Fruit fly (Drosophila melanogaster): ENCODE results near the gene Cdk7.

The Cdk7 gene

DNA sequence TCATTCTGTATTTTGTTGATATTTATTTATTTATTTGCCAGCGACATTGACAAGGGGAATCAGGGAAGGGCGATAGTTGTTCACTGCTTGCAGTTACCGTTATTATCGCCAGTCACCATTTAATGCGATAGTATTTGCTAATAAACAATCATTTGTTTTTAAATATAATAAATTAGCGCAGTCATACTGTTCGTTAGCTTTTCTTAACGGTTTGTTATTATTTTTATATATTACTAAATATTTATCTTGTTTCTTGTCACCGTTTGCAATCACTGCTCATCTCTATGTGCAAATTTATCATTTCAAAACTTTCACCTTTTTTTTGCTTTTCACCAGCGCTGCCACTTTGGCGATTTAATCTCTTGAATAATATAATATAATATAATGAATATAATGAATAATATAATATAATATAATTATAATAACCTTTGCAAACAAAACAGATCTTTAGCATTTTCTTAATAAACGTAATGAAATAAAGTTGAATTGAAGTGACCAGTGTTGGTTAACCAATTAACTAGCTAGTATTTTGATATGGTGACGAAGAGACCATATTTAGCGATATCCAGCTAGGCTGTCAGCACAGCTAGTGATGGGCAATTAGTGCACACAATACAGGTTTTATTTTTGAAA is 20.6 kb upstream of the Cdk7 start, which contains the start of the genes CG3309 and XRCC1 (continued):
- TF ChIP-seq salr (GFP tag; optimal IDR thresholded peaks at IDR 0.05), result peak in 1 of 2 experiments; percentile 11
- TF ChIP-seq fkh (GFP tag; optimal IDR thresholded peaks at IDR 0.05), result peak; percentile 60
- TF ChIP-seq lz (GFP tag; optimal IDR thresholded peaks at IDR 0.05), result peak; percentile 33
- TF ChIP-seq CG15336 (GFP tag; IDR thresholded peaks at IDR 0.05), result peak; percentile 40; the same call in 1 of the 2 replicates
- peak; percentile 49 for TF ChIP-seq CG10631 (GFP tag; optimal IDR thresholded peaks at IDR 0.05)
- peak; percentile 5 for TF ChIP-seq Lpt (GFP tag; optimal IDR thresholded peaks at IDR 0.05)
- TF ChIP-seq net (GFP tag; optimal IDR thresholded peaks at IDR 0.05), result peak; percentile 22
- peak; percentile 60 for TF ChIP-seq CG6163 (GFP tag; IDR thresholded peaks at IDR 0.05)
- 0 out of 3 replicates have a peak, but pooled peaks have one; percentile 47 for TF ChIP-seq eg (GFP tag; IDR thresholded peaks at IDR 0.05)
- peak; percentile 35 for TF ChIP-seq cyc (GFP tag; optimal IDR thresholded peaks at IDR 0.05)
- no peak for TF ChIP-seq CG1621 (tag; optimal IDR thresholded peaks at IDR 0.05)
- peak; percentile 98 for TF ChIP-seq Blimp-1 (GFP tag; optimal IDR thresholded peaks at IDR 0.05)
- TF ChIP-seq achi (GFP tag; optimal IDR thresholded peaks at IDR 0.05), result peak; percentile 60
- TF ChIP-seq CG11762 (GFP tag; optimal IDR thresholded peaks at IDR 0.05; ENCODE audit: insufficient read depth), result no peak
- no peak for TF ChIP-seq CG6276 (GFP tag; optimal IDR thresholded peaks at IDR 0.05)
- peak; percentile 23 for TF ChIP-seq CG7368 (GFP tag; optimal IDR thresholded peaks at IDR 0.05)
- TF ChIP-seq Smox (GFP tag; optimal IDR thresholded peaks at IDR 0.05), result peak; percentile 48
- peak; percentile 85 for TF ChIP-seq Eip78C (GFP tag)
- peak; percentile 59 for TF ChIP-seq CG32006 (GFP tag; optimal IDR thresholded peaks at IDR 0.05)
- TF ChIP-seq fd59A (GFP tag; optimal IDR thresholded peaks at IDR 0.05), result no peak

DNA sequence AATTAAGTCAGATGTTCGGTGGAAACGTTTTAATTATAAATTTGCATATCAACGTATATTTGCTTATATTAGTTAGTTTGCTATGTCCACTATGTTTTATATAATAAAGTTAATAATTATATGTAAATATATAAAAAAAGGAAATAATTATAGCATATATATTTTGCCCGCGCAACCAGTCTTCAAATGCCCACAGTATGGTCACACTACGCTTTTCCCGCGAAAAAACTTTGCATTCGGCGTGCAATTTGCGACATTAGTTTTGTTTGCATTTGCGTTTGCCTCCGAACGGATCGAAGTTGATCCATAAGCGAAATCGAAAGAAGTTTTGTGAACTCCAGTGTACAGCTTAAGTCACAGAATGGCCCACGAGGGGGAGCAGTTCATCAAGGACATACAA is 14.9 kb upstream of the Cdk7 start, which contains the start of gene Mcm3:
TSS of gene Mcm3 (plus strand) at position 220 of the 400 bp plus-strand sequence.
- TF ChIP-seq Gug (GFP tag; IDR thresholded peaks at IDR 0.05), result no peak
- no peak for TF ChIP-seq Hr38 (GFP tag; optimal IDR thresholded peaks at IDR 0.05)
- no peak for TF ChIP-seq achi (GFP tag; optimal IDR thresholded peaks at IDR 0.05)
- no peak for TF ChIP-seq CG16779 (tag; optimal IDR thresholded peaks at IDR 0.05)
- no peak for TF ChIP-seq Smox (GFP tag; optimal IDR thresholded peaks at IDR 0.05)
- TF ChIP-seq Eip93F (GFP tag; optimal IDR thresholded peaks at IDR 0.05), result no peak

DNA sequence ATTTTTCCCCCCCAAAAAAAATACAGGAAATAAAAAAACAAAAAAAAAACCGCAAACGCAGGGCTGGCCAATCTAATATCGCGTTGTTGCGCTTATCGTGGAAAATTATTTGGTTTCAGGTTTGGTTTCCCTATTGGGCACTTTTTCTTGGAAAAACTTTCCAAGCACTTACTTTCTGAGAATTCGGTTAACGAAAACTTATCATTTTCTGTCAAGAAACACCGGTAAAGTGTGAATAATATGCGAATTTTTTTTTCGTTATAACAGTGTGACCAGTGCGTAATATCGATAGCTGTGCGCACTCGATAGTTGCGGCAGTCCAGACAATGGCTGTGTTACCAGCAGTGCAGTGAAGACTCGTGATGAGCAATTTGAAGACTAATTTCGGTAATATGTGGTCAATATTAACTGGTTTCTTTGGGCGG is 13.7 kb upstream of the Cdk7 start, which contains the start of gene Rnp4F:
TSS of gene Rnp4F (minus strand) at position 238 of the 425 bp plus-strand sequence.
- peak; percentile 76 for TF ChIP-seq acj6 (GFP tag; optimal IDR thresholded peaks at IDR 0.05)
- no peak for TF ChIP-seq Met (GFP tag; optimal IDR thresholded peaks at IDR 0.05)
- TF ChIP-seq Eip75B (GFP tag; optimal IDR thresholded peaks at IDR 0.05), result no peak
- TF ChIP-seq vri (GFP tag; optimal IDR thresholded peaks at IDR 0.05), result no peak
- TF ChIP-seq ss (GFP tag; optimal IDR thresholded peaks at IDR 0.05), result peak in 1 of 2 experiments; percentile 59
- TF ChIP-seq esn (GFP tag; optimal IDR thresholded peaks at IDR 0.05), result peak; percentile 73
- TF ChIP-seq pdm3 (GFP tag; optimal IDR thresholded peaks at IDR 0.05), result peak; percentile 85
- peak; percentile 62 for TF ChIP-seq Sox15 (GFP tag; optimal IDR thresholded peaks at IDR 0.05)
- TF ChIP-seq Ets96B (tag; optimal IDR thresholded peaks at IDR 0.05), result no peak
- peak; percentile 84 for TF ChIP-seq Hr39 (GFP tag; optimal IDR thresholded peaks at IDR 0.05)
- no peak for TF ChIP-seq Hr4 (GFP tag; optimal IDR thresholded peaks at IDR 0.05)
- no peak for TF ChIP-seq dsx (GFP tag; optimal IDR thresholded peaks at IDR 0.05; ENCODE audit: poor library complexity, severe bottlenecking)
- no peak for TF ChIP-seq CG6276 (GFP tag; optimal IDR thresholded peaks at IDR 0.05)
- TF ChIP-seq CG3032 (tag; optimal IDR thresholded peaks at IDR 0.05), result peak; percentile 62
- peak; percentile 39 for TF ChIP-seq CG1621 (tag; optimal IDR thresholded peaks at IDR 0.05)
- TF ChIP-seq Blimp-1 (GFP tag; optimal IDR thresholded peaks at IDR 0.05), result peak; percentile 15
- TF ChIP-seq salr (GFP tag; optimal IDR thresholded peaks at IDR 0.05), result peak; percentile 24 to 67
- TF ChIP-seq cyc (GFP tag; optimal IDR thresholded peaks at IDR 0.05), result peak; percentile 78
- TF ChIP-seq Lpt (GFP tag; optimal IDR thresholded peaks at IDR 0.05), result peak; percentile 72
- peak; percentile 85 for TF ChIP-seq Eip78C (GFP tag)
- TF ChIP-seq CG8119 (GFP tag; IDR thresholded peaks at IDR 0.05), result peak; percentile 73; the same call in 2 of the 3 replicates
- TF ChIP-seq fkh (GFP tag; optimal IDR thresholded peaks at IDR 0.05), result no peak
- TF ChIP-seq CG16779 (tag; optimal IDR thresholded peaks at IDR 0.05), result no peak
- peak; percentile 80 for TF ChIP-seq lz (GFP tag; optimal IDR thresholded peaks at IDR 0.05)
- peak; percentile 23 for TF ChIP-seq CG7368 (GFP tag; optimal IDR thresholded peaks at IDR 0.05)
- TF ChIP-seq CG3919 (GFP tag; optimal IDR thresholded peaks at IDR 0.05), result peak; percentile 60
- TF ChIP-seq Sox102F (GFP tag; optimal IDR thresholded peaks at IDR 0.05), result no peak
- no peak for TF ChIP-seq CG9139 (GFP tag; optimal IDR thresholded peaks at IDR 0.05)
- TF ChIP-seq CG6163 (GFP tag; IDR thresholded peaks at IDR 0.05), result no peak; the same call in 1 of the 3 replicates
- TF ChIP-seq CG6854 (GFP tag; optimal IDR thresholded peaks at IDR 0.05), result peak; percentile 64
- TF ChIP-seq Sox14 (GFP tag; optimal IDR thresholded peaks at IDR 0.05), result peak; percentile 76
- TF ChIP-seq CG32006 (GFP tag; optimal IDR thresholded peaks at IDR 0.05), result peak; percentile 75
- TF ChIP-seq Eip93F (GFP tag; optimal IDR thresholded peaks at IDR 0.05), result no peak
- TF ChIP-seq Gug (GFP tag; IDR thresholded peaks at IDR 0.05), result peak; percentile 70
- TF ChIP-seq fd85E (GFP tag; optimal IDR thresholded peaks at IDR 0.05), result no peak

Measured in whole organism, prepupa.